Worm (Caenorhabditis elegans): ENCODE measurements around the gene rme-1.

ce11 chrV:6233952-6234351 is 25.3 kb downstream of the rme-1 start:
- no peak for TF ChIP-seq elt-1 (tag; optimal IDR thresholded peaks at IDR 0.05)
- TF ChIP-seq skn-1 (tag; optimal IDR thresholded peaks at IDR 0.05): no peak
- TF ChIP-seq snpc-4 (tag; optimal IDR thresholded peaks at IDR 0.05): no peak
- no peak for TF ChIP-seq daf-12 (tag; optimal IDR thresholded peaks at IDR 0.05)
- no peak for TF ChIP-seq nhr-28 (tag; optimal IDR thresholded peaks at IDR 0.05)
- TF ChIP-seq hmg-11 (tag; optimal IDR thresholded peaks at IDR 0.05): no peak
- TF ChIP-seq fos-1 (tag; optimal IDR thresholded peaks at IDR 0.05): no peak
- no peak for TF ChIP-seq aly-2 (tag; optimal IDR thresholded peaks at IDR 0.05)
- TF ChIP-seq ama-1 (optimal IDR thresholded peaks at IDR 0.05): no peak
